Worm (Caenorhabditis elegans) whole organism, midembryonic: ENCODE results near the gene fbxc-24.

Experiments used
- T22C8.4 ChIP-seq: fragments of 200-800 bp; sonication (Bioruptor generic); IDR thresholded peaks from 2 replicates; pipeline ENCODE4 v1.3.6; 2022; ENCODE audit warnings: missing genetic modification characterization, missing compliant biosample characterization
- cog-1 ChIP-seq: sonication (generic microtip); optimal IDR thresholded peaks from 2 replicates; lab custom pipeline; 2016; ENCODE audit warnings: missing genetic modification characterization, missing compliant biosample characterization
- flt-1 ChIP-seq: fragments of 200-800 bp; sonication (Bioruptor generic); IDR thresholded peaks from 2 replicates; pipeline ENCODE4 v1.3.6; 2022; ENCODE audit warnings: missing genetic modification characterization, missing compliant biosample characterization
- klf-2 ChIP-seq: fragments of 200-800 bp; sonication (Bioruptor generic); conservative IDR thresholded peaks from 2 replicates; pipeline ENCODE4 v1.3.6; 2022; ENCODE audit warnings: missing genetic modification reagents, missing genetic modification characterization, missing compliant biosample characterization
- med-1 ChIP-seq: sonication (generic microtip); optimal IDR thresholded peaks from 2 replicates; lab custom pipeline; 2017; ENCODE audit warnings: missing genetic modification characterization, mild to moderate bottlenecking, missing compliant biosample characterization, antibody characterized with exemption, missing genetic modification reagents; ENCODE audit not compliant: insufficient read depth
- ref-1 ChIP-seq: fragments of 200-800 bp; sonication (Bioruptor generic); conservative IDR thresholded peaks from 2 replicates; pipeline ENCODE4 v1.3.6; 2022; ENCODE audit warnings: missing genetic modification reagents, missing genetic modification characterization, missing compliant biosample characterization
- tab-1 ChIP-seq: fragments of 200-800 bp; sonication (Bioruptor generic); IDR thresholded peaks from 2 replicates; pipeline ENCODE4 v1.3.6; 2022; ENCODE audit warnings: missing genetic modification characterization, missing compliant biosample characterization
- ztf-23 ChIP-seq: fragments of 200-800 bp; sonication (Bioruptor generic); IDR thresholded peaks from 2 replicates; pipeline ENCODE4 v1.3.6; 2022; ENCODE audit warnings: missing genetic modification reagents, missing genetic modification characterization, missing compliant biosample characterization
- ztf-29 ChIP-seq: fragments of 200-800 bp; sonication (Bioruptor generic); IDR thresholded peaks from 2 replicates; pipeline ENCODE4 v1.3.6; 2022; ENCODE audit warnings: missing genetic modification reagents, missing genetic modification characterization, missing compliant biosample characterization

Gene fbxc-24

ce11 chrII:913222-913722, 3.8 kb upstream of the fbxc-24 start, which contains the start of gene fbxc-33:
fbxc-33 (plus strand) TSS chrII:913672.
- TF ChIP-seq flt-1 (GFP tag; lab: Robert Waterston, UW) (no peak), ztf-29 (GFP tag; lab: Robert Waterston, UW) (no peak), klf-2 (GFP tag; lab: Robert Waterston, UW) (no peak), ztf-23 (no peak), tab-1 (GFP tag; lab: Robert Waterston, UW) (no peak), med-1 (GFP tag; lab: Kevin White, UChicago) (no peak), ref-1 (GFP tag; lab: Robert Waterston, UW) (no peak), T22C8.4 (no peak), cog-1 (no peak)

ce11 chrII:911680-912079, 2.2 kb upstream of the fbxc-24 start, which contains the start of gene fbxc-31:
fbxc-31 (plus strand) TSS chrII:911980.
- TF ChIP-seq ztf-29 (GFP tag; lab: Robert Waterston, UW), result no peak
- TF ChIP-seq flt-1 (GFP tag; lab: Robert Waterston, UW), result no peak
- no peak for TF ChIP-seq klf-2 (GFP tag; lab: Robert Waterston, UW)
- no peak for TF ChIP-seq med-1 (GFP tag; lab: Kevin White, UChicago)
- no peak for TF ChIP-seq cog-1
- no peak for TF ChIP-seq ref-1 (GFP tag; lab: Robert Waterston, UW)
- no peak for TF ChIP-seq T22C8.4
- TF ChIP-seq ztf-23, result no peak
- TF ChIP-seq tab-1 (GFP tag; lab: Robert Waterston, UW), result no peak

- TF ChIP-seq T22C8.4, result no peak
- no peak for TF ChIP-seq tab-1 (GFP tag; lab: Robert Waterston, UW)
- TF ChIP-seq ztf-29 (GFP tag; lab: Robert Waterston, UW), result no peak
- TF ChIP-seq klf-2 (GFP tag; lab: Robert Waterston, UW), result no peak
- TF ChIP-seq ztf-23, result no peak
- no peak for TF ChIP-seq med-1 (GFP tag; lab: Kevin White, UChicago)
Observed at ce11 chrII:905335-905734, 4.1 kb downstream of the fbxc-24 start.

- no peak for TF ChIP-seq klf-2 (GFP tag; lab: Robert Waterston, UW)
- no peak for TF ChIP-seq T22C8.4
- no peak for TF ChIP-seq med-1 (GFP tag; lab: Kevin White, UChicago)
- TF ChIP-seq ref-1 (GFP tag; lab: Robert Waterston, UW), result no peak
- TF ChIP-seq cog-1, result no peak
- no peak for TF ChIP-seq ztf-23
- TF ChIP-seq flt-1 (GFP tag; lab: Robert Waterston, UW), result no peak
- TF ChIP-seq tab-1 (GFP tag; lab: Robert Waterston, UW), result no peak
- TF ChIP-seq ztf-29 (GFP tag; lab: Robert Waterston, UW), result no peak
Observed at ce11 chrII:901632-902031, 7.8 kb downstream of the fbxc-24 start, which contains the start of gene T07D3.2. T07D3.2 (plus strand) TSS chrII:901932.

- TF ChIP-seq cog-1 (no peak), ztf-23 (no peak), ztf-29 (GFP tag; lab: Robert Waterston, UW) (no peak), ref-1 (GFP tag; lab: Robert Waterston, UW) (no peak), tab-1 (GFP tag; lab: Robert Waterston, UW) (no peak), klf-2 (GFP tag; lab: Robert Waterston, UW) (no peak)
Observed at ce11 chrII:900720-901332, 8.6 kb downstream of the fbxc-24 start, which contains the start of gene T07D3.9. T07D3.9 (minus strand) TSS chrII:900913.

- no peak for TF ChIP-seq med-1 (GFP tag; lab: Kevin White, UChicago)
- no peak for TF ChIP-seq ref-1 (GFP tag; lab: Robert Waterston, UW)
- no peak for TF ChIP-seq klf-2 (GFP tag; lab: Robert Waterston, UW)
- TF ChIP-seq tab-1 (GFP tag; lab: Robert Waterston, UW), result no peak
- no peak for TF ChIP-seq ztf-29 (GFP tag; lab: Robert Waterston, UW)
- TF ChIP-seq T22C8.4, result no peak
Observed at ce11 chrII:888024-888423, 21.4 kb downstream of the fbxc-24 start, which contains the start of gene T07D3.4. T07D3.4 (plus strand) TSS chrII:888309.

- no peak for TF ChIP-seq ztf-23
- TF ChIP-seq tab-1 (GFP tag; lab: Robert Waterston, UW), result no peak
- no peak for TF ChIP-seq med-1 (GFP tag; lab: Kevin White, UChicago)
- no peak for TF ChIP-seq cog-1
- TF ChIP-seq ztf-29 (GFP tag; lab: Robert Waterston, UW), result no peak
- no peak for TF ChIP-seq flt-1 (GFP tag; lab: Robert Waterston, UW)
- TF ChIP-seq ref-1 (GFP tag; lab: Robert Waterston, UW), result no peak
- no peak for TF ChIP-seq klf-2 (GFP tag; lab: Robert Waterston, UW)
- no peak for TF ChIP-seq T22C8.4
Observed at ce11 chrII:884204-884603, 25.2 kb downstream of the fbxc-24 start.

- TF ChIP-seq klf-2 (GFP tag; lab: Robert Waterston, UW), result no peak
- TF ChIP-seq med-1 (GFP tag; lab: Kevin White, UChicago), result no peak
- no peak for TF ChIP-seq ref-1 (GFP tag; lab: Robert Waterston, UW)
- TF ChIP-seq ztf-29 (GFP tag; lab: Robert Waterston, UW), result no peak
- TF ChIP-seq cog-1, result no peak
- no peak for TF ChIP-seq ztf-23
- no peak for TF ChIP-seq T22C8.4
- TF ChIP-seq flt-1 (GFP tag; lab: Robert Waterston, UW), result no peak
- TF ChIP-seq tab-1 (GFP tag; lab: Robert Waterston, UW), result no peak
Observed at ce11 chrII:880666-881226, 28.7 kb downstream of the fbxc-24 start.

ce11 chrII:875739-876138, 33.7 kb downstream of the fbxc-24 start:
- no peak for TF ChIP-seq ztf-23
- no peak for TF ChIP-seq flt-1 (GFP tag; lab: Robert Waterston, UW)
- no peak for TF ChIP-seq klf-2 (GFP tag; lab: Robert Waterston, UW)
- TF ChIP-seq T22C8.4, result no peak
- no peak for TF ChIP-seq ref-1 (GFP tag; lab: Robert Waterston, UW)
- TF ChIP-seq med-1 (GFP tag; lab: Kevin White, UChicago), result no peak
- TF ChIP-seq tab-1 (GFP tag; lab: Robert Waterston, UW), result no peak
- TF ChIP-seq cog-1, result no peak
- no peak for TF ChIP-seq ztf-29 (GFP tag; lab: Robert Waterston, UW)
